Worm (Caenorhabditis elegans): ENCODE data around the gene T08A9.13.

DNA sequence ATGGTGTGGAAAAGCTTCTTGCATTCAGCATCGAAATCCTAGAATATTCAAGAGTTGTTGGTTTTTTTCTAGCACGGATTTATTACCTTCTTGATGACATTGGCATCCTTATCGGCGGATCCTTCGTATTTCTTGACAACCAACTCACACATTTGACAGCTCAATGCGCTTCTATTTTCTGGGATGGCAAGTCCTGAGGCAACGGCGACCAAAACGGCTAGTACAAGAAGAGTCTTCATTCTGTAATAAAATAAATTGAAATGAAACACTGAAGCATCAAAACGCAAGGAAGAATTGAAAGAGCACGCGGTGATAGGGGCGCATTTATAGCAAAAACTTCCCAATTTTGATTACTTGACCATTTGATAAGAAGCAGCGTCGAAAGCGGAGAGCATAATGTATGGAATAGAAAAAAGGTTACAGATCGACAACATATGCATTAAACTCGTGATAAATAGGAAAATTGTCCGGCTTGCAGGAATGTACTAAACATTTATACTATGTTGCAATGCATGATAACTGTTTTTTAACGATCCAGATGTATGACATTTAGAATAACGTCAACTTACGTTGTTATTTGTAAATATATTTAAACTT is 2.0 kb downstream of the T08A9.13 start, which contains the start of gene spp-5:
- TF ChIP-seq ama-1 (optimal IDR thresholded peaks at IDR 0.05) (no peak), egl-27 (tag; optimal IDR thresholded peaks at IDR 0.05) (no peak), lin-13 (GFP tag; optimal IDR thresholded peaks at IDR 0.05) (no peak), ces-1 (GFP tag; optimal IDR thresholded peaks at IDR 0.05) (no peak), vab-15 (tag; optimal IDR thresholded peaks at IDR 0.05) (no peak), lin-35 (GFP tag; optimal IDR thresholded peaks at IDR 0.05) (peak in 1 of 2 experiments; percentile 56), zip-4 (GFP tag; optimal IDR thresholded peaks at IDR 0.05) (no peak)
